Worm (Caenorhabditis elegans): ENCODE results near the gene hlh-13.

hlh-13 gene

ce11 chrX:4283989-4284388, 34.9 kb downstream of the hlh-13 start, which contains the start of gene ets-10:
TSS of gene ets-10 (plus strand) at chrX:4284189.
- TF ChIP-seq ztf-3 (GFP tag; optimal IDR thresholded peaks at IDR 0.05) (no peak), cebp-2 (GFP tag; IDR thresholded peaks at IDR 0.05) (no peak), attf-3 (GFP tag; conservative IDR thresholded peaks at IDR 0.05) (no peak), madf-8 (GFP tag; conservative IDR thresholded peaks at IDR 0.05) (no peak), Y53F4B.3 (GFP tag; IDR thresholded peaks at IDR 0.05) (no peak), chd-7 (tag; optimal IDR thresholded peaks at IDR 0.05) (no peak), tlf-1 (GFP tag; optimal IDR thresholded peaks at IDR 0.05) (no peak), nfya-2 (GFP tag; IDR thresholded peaks at IDR 0.05) (no peak), Y95B8A.8 (GFP tag; IDR thresholded peaks at IDR 0.05) (no peak), unc-62 (GFP tag; optimal IDR thresholded peaks at IDR 0.05) (no peak), rcor-1 (GFP tag; IDR thresholded peaks at IDR 0.05) (no peak), dpff-1 (tag; optimal IDR thresholded peaks at IDR 0.05) (no peak), ztf-25 (GFP tag; IDR thresholded peaks at IDR 0.05) (no peak), zim-3 (tag; optimal IDR thresholded peaks at IDR 0.05) (no peak), ZK185.1 (tag; optimal IDR thresholded peaks at IDR 0.05; ENCODE audit: poor library complexity, severe bottlenecking) (no peak)

ce11 chrX:4284470-4284869, 35.4 kb downstream of the hlh-13 start:
- TF ChIP-seq tbx-9 (tag; optimal IDR thresholded peaks at IDR 0.05; ENCODE audit: borderline replicate concordance): no peak
- TF ChIP-seq nhr-80 (tag; optimal IDR thresholded peaks at IDR 0.05): peak; percentile 65

ce11 chrX:4285669-4286174, 36.7 kb downstream of the hlh-13 start, which contains the start of gene cka-2:
TSS of gene cka-2 (plus strand) at chrX:4286124.
- no peak for TF ChIP-seq F33H1.4 (GFP tag; IDR thresholded peaks at IDR 0.05)
- no peak for TF ChIP-seq nfya-1 (tag; optimal IDR thresholded peaks at IDR 0.05; ENCODE audit: borderline replicate concordance, insufficient read depth)
- no peak for TF ChIP-seq nfya-2 (GFP tag; IDR thresholded peaks at IDR 0.05)
- TF ChIP-seq xnd-1 (tag; optimal IDR thresholded peaks at IDR 0.05): no peak
- TF ChIP-seq zim-3 (tag; optimal IDR thresholded peaks at IDR 0.05): no peak
- TF ChIP-seq ztf-18 (tag; optimal IDR thresholded peaks at IDR 0.05): no peak
- TF ChIP-seq K12H6.12 (tag; optimal IDR thresholded peaks at IDR 0.05): no peak
- no peak for TF ChIP-seq madf-6 (GFP tag; IDR thresholded peaks at IDR 0.05)
- no peak for TF ChIP-seq F55B11.4 (tag; optimal IDR thresholded peaks at IDR 0.05; ENCODE audit: borderline replicate concordance, insufficient read depth)
- no peak for TF ChIP-seq ccch-3 (GFP tag; optimal IDR thresholded peaks at IDR 0.05)
- no peak for TF ChIP-seq ztf-3 (GFP tag; optimal IDR thresholded peaks at IDR 0.05)
- TF ChIP-seq cebp-1 (GFP tag; IDR thresholded peaks at IDR 0.05): no peak
- no peak for TF ChIP-seq cebp-1 (tag; optimal IDR thresholded peaks at IDR 0.05)
- TF ChIP-seq F52B5.7 (tag; optimal IDR thresholded peaks at IDR 0.05): no peak
- no peak for TF ChIP-seq pbrm-1 (GFP tag; IDR thresholded peaks at IDR 0.05)
- TF ChIP-seq rec-8 (tag; optimal IDR thresholded peaks at IDR 0.05): no peak

- no peak for TF ChIP-seq ztf-26 (tag; optimal IDR thresholded peaks at IDR 0.05)
- TF ChIP-seq mel-28 (tag; optimal IDR thresholded peaks at IDR 0.05; ENCODE audit: borderline replicate concordance): no peak
- TF ChIP-seq hsf-1 (GFP tag; IDR thresholded peaks at IDR 0.05): no peak
- no peak for TF ChIP-seq cebp-2 (GFP tag; IDR thresholded peaks at IDR 0.05)
- TF ChIP-seq him-1 (tag; optimal IDR thresholded peaks at IDR 0.05): no peak
- TF ChIP-seq tbx-9 (tag; optimal IDR thresholded peaks at IDR 0.05; ENCODE audit: borderline replicate concordance): no peak
- TF ChIP-seq ztf-28 (GFP tag; IDR thresholded peaks at IDR 0.05): no peak
- TF ChIP-seq hmg-1.2 (GFP tag; IDR thresholded peaks at IDR 0.05): no peak
- TF ChIP-seq T07F8.4 (tag; optimal IDR thresholded peaks at IDR 0.05): no peak
- TF ChIP-seq F37B4.10 (GFP tag; IDR thresholded peaks at IDR 0.05): no peak
- no peak for TF ChIP-seq pha-4 (tag; optimal IDR thresholded peaks at IDR 0.05)
- TF ChIP-seq K12H6.12 (tag; optimal IDR thresholded peaks at IDR 0.05): no peak
- no peak for TF ChIP-seq ceh-79 (tag; optimal IDR thresholded peaks at IDR 0.05)
- TF ChIP-seq F23B12.7 (tag; optimal IDR thresholded peaks at IDR 0.05; ENCODE audit: insufficient read depth): no peak
- no peak for TF ChIP-seq snpc-1.1 (tag; optimal IDR thresholded peaks at IDR 0.05; ENCODE audit: insufficient read depth)
- no peak for TF ChIP-seq somi-1 (GFP tag; optimal IDR thresholded peaks at IDR 0.05)
- TF ChIP-seq egl-44 (GFP tag; IDR thresholded peaks at IDR 0.05): no peak
- no peak for TF ChIP-seq efl-1 (GFP tag; optimal IDR thresholded peaks at IDR 0.05)
These were observed 40.8 kb downstream of the hlh-13 start for ce11 chrX:4289805-4290204.

All from whole organism, young adult.